Worm (Caenorhabditis elegans) whole organism, L4 larva: ENCODE data around the gene srg-45.

Experiments
- T26A8.4 ChIP-seq: fragments of 200-800 bp; sonication (Bioruptor generic); IDR thresholded peaks from 2 replicates; pipeline ENCODE4 v1.3.6; 2022; ENCODE audit warnings: missing genetic modification characterization, missing compliant biosample characterization
- Y105C5A.15 ChIP-seq: fragments of 200-800 bp; sonication (Bioruptor generic); IDR thresholded peaks from 2 replicates; pipeline ENCODE4 v1.3.6; 2022; ENCODE audit warnings: missing genetic modification characterization, missing compliant biosample characterization
- Y5F2A.4 ChIP-seq: fragments of 200-800 bp; sonication (Bioruptor generic); optimal IDR thresholded peaks from 2 replicates; lab custom pipeline; 2018; ENCODE audit warnings: mild to moderate bottlenecking, missing genetic modification characterization, missing compliant biosample characterization
- ama-1 ChIP-seq: fragments of 150-350 bp; optimal IDR thresholded peaks from 2 replicates; lab custom pipeline; 2014; ENCODE audit warnings: inconsistent platforms, mixed read lengths
- ctbp-1 ChIP-seq: fragments of 200-800 bp; sonication (Bioruptor generic); IDR thresholded peaks from 2 replicates; pipeline ENCODE4 v1.3.6; 2022; ENCODE audit warnings: missing genetic modification reagents, missing genetic modification characterization, missing compliant biosample characterization
- duxl-1 ChIP-seq: sonication (generic microtip); optimal IDR thresholded peaks from 2 replicates; lab custom pipeline; 2016; ENCODE audit warnings: mild to moderate bottlenecking, missing genetic modification characterization, moderate library complexity, missing compliant biosample characterization; ENCODE audit not compliant: poor library complexity
- fkh-10 ChIP-seq: fragments of 150-350 bp; optimal IDR thresholded peaks from 2 replicates; lab custom pipeline; 2014; ENCODE audit warnings: missing biosample characterization, missing genetic modification reagents, missing genetic modification characterization
- hlh-11 ChIP-seq: fragments of 200-800 bp; sonication (Bioruptor generic); optimal IDR thresholded peaks from 2 replicates; lab custom pipeline; 2018; ENCODE audit warnings: mild to moderate bottlenecking, missing genetic modification characterization, missing compliant biosample characterization
- lin-29 ChIP-seq: fragments of 200-800 bp; sonication (Bioruptor generic); IDR thresholded peaks from 2 replicates; pipeline ENCODE4 v1.3.6; 2022; ENCODE audit warnings: missing genetic modification reagents, missing genetic modification characterization, missing compliant biosample characterization
- madf-9 ChIP-seq: fragments of 200-800 bp; sonication (Bioruptor generic); conservative IDR thresholded peaks from 2 replicates; pipeline ENCODE4 v1.3.6; 2022; ENCODE audit warnings: missing genetic modification reagents, missing genetic modification characterization, missing compliant biosample characterization
- mdl-1 ChIP-seq, 2 experiments: fragments of 150-350 bp in 1 of 2; sonication (generic microtip) in 1 of 2; optimal IDR thresholded peaks; 2 replicates each; lab custom pipeline; 2014 to 2017; ENCODE audit warnings: missing biosample characterization in 2 of 2, missing genetic modification characterization in 2 of 2
- mxl-3 ChIP-seq: fragments of 200-800 bp; sonication (Bioruptor generic); optimal IDR thresholded peaks from 2 replicates; lab custom pipeline; 2018; ENCODE audit warnings: mild to moderate bottlenecking, missing genetic modification characterization, missing compliant biosample characterization
- nhr-237 ChIP-seq: sonication (generic microtip); optimal IDR thresholded peaks from 2 replicates; lab custom pipeline; 2017; ENCODE audit warnings: missing biosample characterization, missing genetic modification characterization
- nhr-28 ChIP-seq: fragments of 150-350 bp; optimal IDR thresholded peaks from 2 replicates; lab custom pipeline; 2014; ENCODE audit warnings: missing biosample characterization, missing genetic modification characterization
- nhr-48 ChIP-seq: sonication (generic microtip); optimal IDR thresholded peaks from 2 replicates; lab custom pipeline; 2016; ENCODE audit warnings: mild to moderate bottlenecking, missing genetic modification characterization, missing compliant biosample characterization
- nhr-76 ChIP-seq: fragments of 150-350 bp; optimal IDR thresholded peaks from 2 replicates; lab custom pipeline; 2014; ENCODE audit warnings: missing biosample characterization, missing genetic modification characterization
- nhr-77 ChIP-seq: fragments of 150-350 bp; optimal IDR thresholded peaks from 2 replicates; lab custom pipeline; 2014; ENCODE audit warnings: missing biosample characterization, missing genetic modification characterization
- php-3 ChIP-seq: fragments of 200-800 bp; sonication (Bioruptor generic); IDR thresholded peaks from 2 replicates; pipeline ENCODE4 v1.3.6; 2022; ENCODE audit warnings: missing genetic modification reagents, missing genetic modification characterization, missing compliant biosample characterization
- snpc-4 ChIP-seq: fragments of 150-350 bp; optimal IDR thresholded peaks from 2 replicates; lab custom pipeline; 2014; ENCODE audit warnings: missing biosample characterization, missing genetic modification characterization
- spr-1 ChIP-seq: sonication (generic microtip); optimal IDR thresholded peaks from 2 replicates; lab custom pipeline; 2016; ENCODE audit warnings: mild to moderate bottlenecking, missing genetic modification characterization, missing compliant biosample characterization
- zfp-2 ChIP-seq: sonication (generic microtip); optimal IDR thresholded peaks from 2 replicates; lab custom pipeline; 2016; ENCODE audit warnings: mild to moderate bottlenecking, missing genetic modification characterization, missing compliant biosample characterization

srg-45 gene

DNA sequence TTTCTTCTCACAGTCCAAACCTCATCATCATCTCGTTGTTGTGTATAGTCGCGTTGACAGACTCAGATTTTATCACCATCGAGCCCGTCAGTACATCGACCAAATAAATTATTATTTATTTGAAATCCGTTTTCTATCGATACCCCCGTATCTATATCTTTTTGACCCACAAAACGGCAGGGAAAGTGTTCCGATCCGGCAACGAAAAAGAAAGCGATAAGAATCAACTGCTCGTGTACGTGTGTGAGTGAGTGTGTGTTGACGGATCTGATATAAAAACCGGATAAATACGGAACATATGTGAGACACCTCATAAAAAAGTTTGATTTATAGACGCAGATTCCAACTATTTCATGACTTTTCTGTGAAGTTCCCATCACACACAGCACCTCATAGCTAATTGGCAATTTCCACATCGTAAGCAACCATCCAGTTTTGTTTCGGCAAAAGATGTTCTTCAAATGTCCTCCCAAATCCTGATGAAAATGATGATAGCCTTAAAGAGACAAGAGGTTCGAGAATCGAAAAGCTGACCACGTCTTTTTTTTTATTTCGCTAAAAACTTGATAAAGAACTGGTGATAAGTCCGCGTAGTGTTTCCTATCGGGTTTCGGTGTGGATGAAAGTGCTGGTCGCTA lies 47.0 kb downstream of the srg-45 start:
- TF ChIP-seq fkh-10 (no peak), snpc-4 (tag; lab: Kevin White, UChicago) (no peak), lin-29 (0 out of 2 replicates have a peak, but pooled peaks have one; percentile 8), mdl-1 (tag; optimal IDR thresholded peaks at IDR 0.05; lab: Kevin White, UChicago) (no peak), nhr-48 (tag; lab: Kevin White, UChicago) (peak; percentile 54), T26A8.4 (GFP tag; lab: Robert Waterston, UW) (peak; percentile 49; the same call in 1 of the 2 replicates), php-3 (GFP tag; lab: Robert Waterston, UW) (0 out of 2 replicates have a peak, but pooled peaks have one; percentile 51), ama-1 (peak; percentile 41), nhr-77 (tag; lab: Kevin White, UChicago) (no peak), hlh-11 (tag; lab: Kevin White, UChicago) (peak; percentile 76), madf-9 (no peak), mxl-3 (peak; percentile 10), duxl-1 (tag; lab: Kevin White, UChicago) (peak; percentile 9), nhr-76 (tag; lab: Kevin White, UChicago) (no peak), spr-1 (peak; percentile 39), nhr-28 (tag; lab: Kevin White, UChicago) (peak; percentile 43), zfp-2 (no peak)

DNA sequence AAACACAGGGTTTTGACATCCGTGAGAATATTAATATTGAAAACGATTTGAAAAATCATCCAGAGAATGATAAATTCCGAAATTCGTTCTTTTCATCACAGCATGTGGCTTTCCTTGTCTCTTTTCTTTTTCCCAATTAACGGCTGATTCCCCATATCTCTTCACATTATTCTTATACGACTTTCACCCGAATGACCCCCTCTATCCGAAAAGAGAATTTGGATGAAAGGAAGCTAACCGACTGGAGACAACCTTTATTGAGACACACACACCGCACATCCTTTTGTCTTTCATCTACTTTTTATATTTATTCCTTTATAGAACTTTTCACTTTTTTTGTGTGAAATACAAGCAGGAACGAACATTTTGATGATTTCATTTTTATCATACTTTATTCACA lies 50.3 kb downstream of the srg-45 start:
- TF ChIP-seq nhr-28 (tag; lab: Kevin White, UChicago) = no peak
- no peak for TF ChIP-seq Y105C5A.15
- TF ChIP-seq nhr-237 (tag; lab: Kevin White, UChicago) = no peak
- TF ChIP-seq T26A8.4 (GFP tag; lab: Robert Waterston, UW) = no peak
- no peak for TF ChIP-seq Y5F2A.4 (GFP tag; lab: Kevin White, UChicago)
- TF ChIP-seq ctbp-1 (GFP tag; lab: Robert Waterston, UW) = no peak
- TF ChIP-seq, all 104 proteins: peak for 0
